Fruit fly (Drosophila melanogaster): Measurements from ENCODE around the gene CG6865.

The CG6865 gene

DNA sequence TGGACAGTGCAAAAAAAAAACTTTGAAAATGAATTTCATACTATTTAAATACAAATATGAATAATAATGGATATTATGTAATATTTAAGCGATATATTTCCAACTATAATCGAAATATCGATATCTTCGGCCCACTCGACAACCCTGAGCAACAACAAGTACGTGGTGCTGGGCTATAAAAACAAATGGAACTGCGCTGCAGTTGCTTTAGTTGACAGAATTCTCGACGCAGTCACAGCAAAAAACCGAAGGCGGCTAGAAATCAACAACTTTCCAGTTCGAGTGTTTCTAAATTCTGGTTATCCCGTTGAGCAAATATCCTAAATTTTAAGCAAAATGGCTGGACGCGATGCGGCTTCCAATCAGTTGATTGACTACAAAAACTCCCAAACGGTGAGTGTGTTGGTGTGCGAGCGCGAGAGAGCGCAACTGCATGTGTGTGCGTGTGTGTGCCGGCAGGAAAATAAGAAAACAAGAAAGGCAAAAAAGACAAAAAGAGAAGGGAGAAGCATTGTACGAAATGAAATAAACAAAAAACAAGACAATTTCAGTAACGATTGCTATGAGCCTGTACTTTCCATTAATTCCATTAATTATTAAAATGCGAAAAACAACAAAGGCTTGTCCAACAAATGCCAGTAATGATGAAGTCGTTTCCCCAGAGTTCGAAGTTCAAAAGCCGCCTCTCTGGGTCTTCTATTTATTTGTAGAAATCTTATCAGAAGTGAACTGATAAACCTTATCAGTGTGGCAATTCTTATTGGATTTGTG, 40.8 kb upstream of the CG6865 start, which contains the start of gene Cat (continued):
- TF ChIP-seq ci (GFP tag; IDR thresholded peaks at IDR 0.05) (peak; percentile 52; the same call in 2 of the 3 replicates), CrebB (tag; optimal IDR thresholded peaks at IDR 0.05) (no peak), CG10431 (GFP tag; optimal IDR thresholded peaks at IDR 0.05) (no peak), cad (GFP tag; optimal IDR thresholded peaks at IDR 0.05) (peak; percentile 12), cas (GFP tag; IDR thresholded peaks at IDR 0.05) (0 out of 2 replicates have a peak, but pooled peaks have one; percentile 38), CkIIα-i1 (GFP tag; IDR thresholded peaks at IDR 0.05) (no peak), Gug (GFP tag; IDR thresholded peaks at IDR 0.05) (no peak), chinmo (GFP tag; IDR thresholded peaks at IDR 0.05; ENCODE audit: partially characterized antibody) (peak; percentile 93), CG12659 (GFP tag; optimal IDR thresholded peaks at IDR 0.05) (peak; percentile 50), bsh (GFP tag; optimal IDR thresholded peaks at IDR 0.05) (peak; percentile 23 to 100), CG12104 (GFP tag; optimal IDR thresholded peaks at IDR 0.05) (peak; percentile 22), E2f1 (GFP tag; IDR thresholded peaks at IDR 0.05) (no peak), fd64A (GFP tag; optimal IDR thresholded peaks at IDR 0.05) (no peak), Gsc (GFP tag; IDR thresholded peaks at IDR 0.05) (no peak), CG14441 (GFP tag; IDR thresholded peaks at IDR 0.05) (no peak), pnt (GFP tag; optimal IDR thresholded peaks at IDR 0.05) (no peak), Meics (GFP tag; optimal IDR thresholded peaks at IDR 0.05) (peak; percentile 57), lab (GFP tag; optimal IDR thresholded peaks at IDR 0.05) (peak; percentile 71), tio (GFP tag; optimal IDR thresholded peaks at IDR 0.05) (no peak), CG34224 (GFP tag; IDR thresholded peaks at IDR 0.05; ENCODE audit: partially characterized antibody) (peak; percentile 89), gro (GFP tag; optimal IDR thresholded peaks at IDR 0.05) (peak; percentile 36), Sin3A (optimal IDR thresholded peaks at IDR 0.05) (peak; percentile 1), CG9876 (GFP tag; optimal IDR thresholded peaks at IDR 0.05) (no peak), CG10543 (GFP tag; optimal IDR thresholded peaks at IDR 0.05) (peak; percentile 52), Nf-YB (GFP tag; optimal IDR thresholded peaks at IDR 0.05) (no peak), h (optimal IDR thresholded peaks at IDR 0.05) (no peak), CG12155 (GFP tag; optimal IDR thresholded peaks at IDR 0.05) (no peak), otp (GFP tag; IDR thresholded peaks at IDR 0.05) (no peak), CG7357 (GFP tag; IDR thresholded peaks at IDR 0.05) (0 out of 3 replicates have a peak, but pooled peaks have one; percentile 21), CG11093 (GFP tag; IDR thresholded peaks at IDR 0.05) (no peak), CG10565 (GFP tag; optimal IDR thresholded peaks at IDR 0.05) (no peak), en (GFP tag; optimal IDR thresholded peaks at IDR 0.05) (no peak), Lim3 (GFP tag; IDR thresholded peaks at IDR 0.05) (no peak), CG8478 (optimal IDR thresholded peaks at IDR 0.05) (no peak), CG6854 (GFP tag; optimal IDR thresholded peaks at IDR 0.05) (peak; percentile 25), ash1 (GFP tag; optimal IDR thresholded peaks at IDR 0.05) (no peak), Elba2 (GFP tag; optimal IDR thresholded peaks at IDR 0.05) (peak; percentile 94), Nf-YA (GFP tag; IDR thresholded peaks at IDR 0.05) (no peak), eyg (GFP tag; optimal IDR thresholded peaks at IDR 0.05) (no peak), ems (GFP tag; optimal IDR thresholded peaks at IDR 0.05) (peak; percentile 15), Atf6 (GFP tag; IDR thresholded peaks at IDR 0.05) (no peak), dm (GFP tag; optimal IDR thresholded peaks at IDR 0.05) (no peak), NfI (GFP tag; optimal IDR thresholded peaks at IDR 0.05) (peak; percentile 47), ken (GFP tag; IDR thresholded peaks at IDR 0.05) (no peak), CG2116 (GFP tag; optimal IDR thresholded peaks at IDR 0.05) (peak; percentile 50), zfh1 (GFP tag; IDR thresholded peaks at IDR 0.05) (no peak), Bdp1 (GFP tag; optimal IDR thresholded peaks at IDR 0.05) (no peak), her (GFP tag; optimal IDR thresholded peaks at IDR 0.05) (peak; percentile 13), CG11695 (GFP tag; IDR thresholded peaks at IDR 0.05) (no peak), Doc3 (GFP tag; IDR thresholded peaks at IDR 0.05; ENCODE audit: partially characterized antibody) (peak; percentile 88), cg (GFP tag; optimal IDR thresholded peaks at IDR 0.05) (peak; percentile 99)
